Fruit fly (Drosophila melanogaster) whole organism, wandering third instar larva: ENCODE data around the gene ATPsyngamma.

Experiments used
- Abd-B ChIP-seq: fragments of >200 bp; optimal IDR thresholded peaks from 2 replicates; lab custom pipeline; 2017; ENCODE audit warnings: missing biosample characterization, missing genetic modification characterization
- CG32264 ChIP-seq: fragments of 200-800 bp; sonication (Bioruptor generic); optimal IDR thresholded peaks from 2 replicates; lab custom pipeline; 2016; ENCODE audit warnings: missing biosample characterization, missing genetic modification characterization
- CG9705 ChIP-seq: fragments of 200-800 bp; sonication (Bioruptor generic); optimal IDR thresholded peaks from 2 replicates; lab custom pipeline; 2018; ENCODE audit warnings: missing biosample characterization, mild to moderate bottlenecking, missing genetic modification characterization
- CrebA ChIP-seq: fragments of 200-800 bp; sonication (Bioruptor generic); optimal IDR thresholded peaks from 2 replicates; lab custom pipeline; 2016; ENCODE audit warnings: missing biosample characterization, mild to moderate bottlenecking, missing genetic modification characterization, borderline replicate concordance
- Dfd ChIP-seq: fragments of >200 bp; optimal IDR thresholded peaks from 2 replicates; lab custom pipeline; 2017; ENCODE audit warnings: missing biosample characterization, missing genetic modification characterization
- Dif ChIP-seq: fragments of 200-275, 200-300 bp; sonication (Bioruptor generic); optimal IDR thresholded peaks from 2 replicates; lab custom pipeline; 2018; ENCODE audit warnings: missing biosample characterization, missing genetic modification characterization; ENCODE audit not compliant: partially characterized antibody
- GATAd ChIP-seq: sonication (Bioruptor generic); optimal IDR thresholded peaks from 2 replicates; lab custom pipeline; 2016; ENCODE audit warnings: missing biosample characterization, missing genetic modification characterization
- HLH106 ChIP-seq: fragments of 200-800 bp; optimal IDR thresholded peaks from 3 replicates; lab custom pipeline; 2019; ENCODE audit warnings: missing biosample characterization, mild to moderate bottlenecking, missing genetic modification characterization, moderate library complexity
- Hnf4 ChIP-seq: fragments of 200-800 bp; sonication (Bioruptor generic); optimal IDR thresholded peaks from 2 replicates; lab custom pipeline; 2016; ENCODE audit warnings: missing biosample characterization, mild to moderate bottlenecking, missing genetic modification characterization
- Hr78 ChIP-seq: fragments of >200 bp; optimal IDR thresholded peaks from 2 replicates; lab custom pipeline; 2017; ENCODE audit warnings: missing biosample characterization, missing genetic modification characterization
- Hr83 ChIP-seq: fragments of 200-300 bp; sonication (Bioruptor generic); optimal IDR thresholded peaks from 2 replicates; lab custom pipeline; 2016; ENCODE audit warnings: missing biosample characterization, mild to moderate bottlenecking, missing genetic modification characterization, moderate library complexity; ENCODE audit not compliant: poor library complexity, severe bottlenecking
- Jra ChIP-seq: sonication (Bioruptor generic); optimal IDR thresholded peaks from 2 replicates; lab custom pipeline; 2016; ENCODE audit warnings: missing biosample characterization, missing genetic modification characterization
- Mio ChIP-seq: sonication (Bioruptor generic); optimal IDR thresholded peaks from 2 replicates; lab custom pipeline; 2016; ENCODE audit warnings: missing biosample characterization, missing genetic modification characterization
- Myc ChIP-seq: fragments of >200 bp; optimal IDR thresholded peaks from 2 replicates; lab custom pipeline; 2017
- N ChIP-seq: fragments of >200 bp; optimal IDR thresholded peaks from 2 replicates; lab custom pipeline; 2018; ENCODE audit warnings: missing biosample characterization, missing external identifiers, missing genetic modification characterization
- OdsH ChIP-seq: fragments of 200-800 bp; sonication (Bioruptor generic); optimal IDR thresholded peaks from 2 replicates; lab custom pipeline; 2016; ENCODE audit warnings: missing biosample characterization, mild to moderate bottlenecking, missing genetic modification characterization
- Rel ChIP-seq, 2 experiments: fragments of 200-800 bp; sonication (Bioruptor generic) in 1 of 2; optimal IDR thresholded peaks; 2 replicates in 1 of 2; 3 replicates in 1 of 2; lab custom pipeline; 2016 to 2019; ENCODE audit warnings: mild to moderate bottlenecking in 2 of 2, missing biosample characterization in 2 of 2, missing genetic modification characterization in 2 of 2, moderate library complexity in 1 of 2
- Sp1 ChIP-seq: fragments of 200-800 bp; sonication (Bioruptor generic); optimal IDR thresholded peaks from 3 replicates; lab custom pipeline; 2019; ENCODE audit warnings: missing biosample characterization, mild to moderate bottlenecking, missing genetic modification characterization, moderate library complexity
- Vsx2 ChIP-seq: fragments of 200-300, 225-300 bp; sonication (Bioruptor generic); optimal IDR thresholded peaks from 2 replicates; lab custom pipeline; 2018; ENCODE audit warnings: missing biosample characterization, missing genetic modification characterization; ENCODE audit not compliant: partially characterized antibody
- br ChIP-seq: fragments of 200-800 bp; sonication (Bioruptor generic); optimal IDR thresholded peaks from 2 replicates; lab custom pipeline; 2016; ENCODE audit warnings: missing biosample characterization, missing genetic modification characterization
- brk ChIP-seq: fragments of 200-800 bp; sonication (Bioruptor generic); optimal IDR thresholded peaks from 2 replicates; lab custom pipeline; 2016; ENCODE audit warnings: missing biosample characterization, mild to moderate bottlenecking, missing genetic modification characterization
- dl ChIP-seq, 2 experiments: fragments of 175-275, 200-275 bp in 1 of 2; fragments of 200-275 bp in 1 of 2; sonication (Bioruptor generic); optimal IDR thresholded peaks; lab custom pipeline; 2018; ENCODE audit warnings: mild to moderate bottlenecking in 2 of 2, missing biosample characterization in 2 of 2, missing genetic modification characterization in 2 of 2, moderate library complexity in 2 of 2; ENCODE audit not compliant: partially characterized antibody in 2 of 2, insufficient read depth in 1 of 2
- dmrt93B ChIP-seq: fragments of 200-800 bp; sonication (Bioruptor generic); optimal IDR thresholded peaks from 2 replicates; lab custom pipeline; 2018; ENCODE audit warnings: missing biosample characterization, mild to moderate bottlenecking, missing genetic modification characterization
- dsf ChIP-seq: sonication (Bioruptor generic); optimal IDR thresholded peaks from 2 replicates; lab custom pipeline; 2016; ENCODE audit warnings: missing biosample characterization, missing genetic modification characterization, borderline replicate concordance
- ey ChIP-seq: fragments of 200-800 bp; sonication (Bioruptor generic); optimal IDR thresholded peaks from 2 replicates; lab custom pipeline; 2016; ENCODE audit warnings: missing biosample characterization, missing genetic modification characterization
- foxo ChIP-seq, 2 experiments: fragments of 200-800 bp; sonication (Bioruptor generic); optimal IDR thresholded peaks; 2 replicates in 1 of 2; 3 replicates in 1 of 2; lab custom pipeline; 2016 to 2017; ENCODE audit warnings: missing biosample characterization in 2 of 2, missing genetic modification characterization in 2 of 2
- fru ChIP-seq: fragments of 200-800 bp; sonication (Bioruptor generic); optimal IDR thresholded peaks from 3 replicates; lab custom pipeline; 2016; ENCODE audit warnings: missing biosample characterization, mild to moderate bottlenecking, missing genetic modification characterization
- h ChIP-seq: fragments of 200-800 bp; sonication (Bioruptor generic); optimal IDR thresholded peaks from 3 replicates; lab custom pipeline; 2016; ENCODE audit warnings: missing biosample characterization, mild to moderate bottlenecking, missing genetic modification characterization
- jim ChIP-seq: fragments of 175-275, 200-325 bp; sonication (Bioruptor generic); optimal IDR thresholded peaks from 2 replicates; lab custom pipeline; 2016; ENCODE audit warnings: missing biosample characterization, mild to moderate bottlenecking, missing genetic modification characterization
- lola ChIP-seq: fragments of >200 bp; optimal IDR thresholded peaks from 2 replicates; lab custom pipeline; 2017; ENCODE audit warnings: missing biosample characterization, missing genetic modification characterization
- pan ChIP-seq: fragments of >200 bp; optimal IDR thresholded peaks from 2 replicates; lab custom pipeline; 2017
- psq ChIP-seq: fragments of 200-800 bp; sonication (Bioruptor generic); optimal IDR thresholded peaks from 3 replicates; lab custom pipeline; 2017; ENCODE audit warnings: missing biosample characterization, mild to moderate bottlenecking, missing genetic modification characterization, moderate library complexity
- rgr ChIP-seq: fragments of 200-800 bp; sonication (Bioruptor generic); optimal IDR thresholded peaks from 3 replicates; lab custom pipeline; 2016; ENCODE audit warnings: missing biosample characterization, mild to moderate bottlenecking, missing genetic modification characterization
- sage ChIP-seq: fragments of 200-800 bp; sonication (Bioruptor generic); optimal IDR thresholded peaks from 2 replicates; lab custom pipeline; 2016; ENCODE audit warnings: missing biosample characterization, mild to moderate bottlenecking, missing genetic modification characterization
- sv ChIP-seq: fragments of 200-800 bp; sonication (Bioruptor generic); optimal IDR thresholded peaks from 3 replicates; lab custom pipeline; 2016; ENCODE audit warnings: missing biosample characterization, missing genetic modification characterization
- tai ChIP-seq: sonication (Bioruptor generic); optimal IDR thresholded peaks from 2 replicates; lab custom pipeline; 2016; ENCODE audit warnings: missing biosample characterization, missing genetic modification characterization
- usp ChIP-seq: fragments of >200 bp; optimal IDR thresholded peaks from 2 replicates; lab custom pipeline; 2017; ENCODE audit warnings: missing biosample characterization, missing genetic modification characterization
- woc ChIP-seq: sonication (Bioruptor generic); optimal IDR thresholded peaks from 2 replicates; lab custom pipeline; 2016; ENCODE audit warnings: missing biosample characterization, mild to moderate bottlenecking, missing genetic modification characterization

The ATPsyngamma gene

DNA sequence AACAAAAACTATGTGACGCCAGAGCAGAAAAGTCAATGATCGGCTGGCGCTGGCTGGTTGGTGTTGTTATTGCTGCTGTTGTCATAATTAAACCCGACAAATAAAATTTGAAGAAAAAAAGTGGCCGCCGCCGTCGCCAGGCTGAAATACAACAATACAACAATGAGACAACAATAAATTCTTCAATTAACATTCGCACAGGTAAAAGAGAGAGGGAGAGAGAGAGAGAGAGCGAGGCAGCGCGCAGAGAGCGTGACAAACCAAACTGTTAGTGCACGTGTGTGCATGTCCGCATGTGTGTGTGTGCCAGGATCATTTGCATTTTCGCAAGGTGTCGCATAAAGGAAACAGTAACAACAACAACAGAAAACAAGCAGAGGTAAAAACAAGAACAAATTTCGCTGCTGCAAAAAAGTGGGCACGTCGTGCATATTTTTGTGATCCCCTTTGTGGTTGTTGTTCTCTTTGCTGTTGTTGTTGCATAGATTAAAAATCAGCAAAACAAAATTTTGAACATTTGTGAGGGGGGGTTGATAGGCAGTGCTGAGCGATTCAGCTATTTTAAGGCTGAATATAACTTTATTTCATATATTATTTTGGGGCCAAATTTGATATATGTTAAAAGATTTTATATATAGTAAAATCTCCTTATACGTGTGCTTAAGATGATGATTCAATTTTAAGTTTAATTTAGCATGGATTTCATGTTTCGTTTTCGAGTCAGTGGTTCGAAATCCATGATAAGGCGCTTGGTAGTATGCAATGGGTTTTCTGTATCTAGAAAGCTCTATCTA lies 15.5 kb upstream of the ATPsyngamma start:
- peak in 1 of 2 experiments; percentile 19 for TF ChIP-seq dl (GFP tag; optimal IDR thresholded peaks at IDR 0.05; lab: Kevin White, UChicago; ENCODE audit: insufficient read depth in 1 of 2, partially characterized antibody in 2 of 2)
- TF ChIP-seq Dif, result peak; percentile 45
- peak; percentile 8 for TF ChIP-seq Vsx2 (GFP tag; lab: Kevin White, UChicago)
- TF ChIP-seq usp (GFP tag; lab: Kevin White, UChicago), result no peak
- TF ChIP-seq woc (GFP tag; lab: Kevin White, UChicago), result peak; percentile 3
- no peak for TF ChIP-seq Rel (GFP tag; optimal IDR thresholded peaks at IDR 0.05; lab: Kevin White, UChicago)
- TF ChIP-seq Rel (tag; optimal IDR thresholded peaks at IDR 0.05; lab: Kevin White, UChicago), result peak; percentile 28
- no peak for TF ChIP-seq OdsH (GFP tag; lab: Kevin White, UChicago)
- TF ChIP-seq Myc (lab: Kevin White, UChicago), result peak; percentile 36

DNA sequence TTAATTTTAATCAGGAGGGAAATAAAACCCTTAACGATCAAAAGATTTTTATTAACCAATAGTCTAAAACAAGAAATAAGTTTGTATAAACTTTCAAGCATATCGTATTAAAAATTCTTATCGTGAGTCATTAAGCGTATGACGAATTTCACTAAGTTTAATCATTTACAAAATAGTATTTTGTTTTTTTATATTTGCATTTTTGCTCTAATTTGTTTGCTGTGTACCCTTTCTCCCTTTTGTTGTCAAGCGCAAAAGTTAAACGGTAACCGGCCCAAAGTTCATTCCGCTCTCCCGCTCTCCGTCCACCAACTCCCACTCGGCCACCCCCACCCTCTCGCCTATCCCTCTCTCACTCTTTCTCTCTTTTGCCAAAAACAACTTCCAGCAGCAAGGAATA lies 14.8 kb upstream of the ATPsyngamma start:
- TF ChIP-seq Abd-B (no peak), fru (no peak), CG32264 (GFP tag; lab: Kevin White, UChicago) (no peak), h (GFP tag; lab: Kevin White, UChicago) (peak; percentile 22), OdsH (GFP tag; lab: Kevin White, UChicago) (no peak), rgr (GFP tag; lab: Kevin White, UChicago) (peak; percentile 36), dmrt93B (GFP tag; lab: Kevin White, UChicago) (peak; percentile 5), Jra (no peak), Rel (GFP tag; optimal IDR thresholded peaks at IDR 0.05; lab: Kevin White, UChicago) (no peak), Rel (tag; optimal IDR thresholded peaks at IDR 0.05; lab: Kevin White, UChicago) (no peak), br (GFP tag; lab: Kevin White, UChicago) (no peak), brk (no peak), Dfd (GFP tag; lab: Kevin White, UChicago) (no peak), usp (GFP tag; lab: Kevin White, UChicago) (no peak), foxo (GFP tag; optimal IDR thresholded peaks at IDR 0.05; lab: Kevin White, UChicago) (peak in 1 of 2 experiments; percentile 50), Dif (no peak), CG9705 (GFP tag; lab: Kevin White, UChicago) (no peak), woc (GFP tag; lab: Kevin White, UChicago) (no peak), HLH106 (tag; lab: Kevin White, UChicago) (peak; percentile 66), sage (GFP tag; lab: Kevin White, UChicago) (no peak), N (GFP tag; lab: Kevin White, UChicago) (no peak), Hr83 (no peak), CrebA (GFP tag; lab: Kevin White, UChicago) (no peak), psq (GFP tag; lab: Kevin White, UChicago) (peak; percentile 21), Sp1 (GFP tag; lab: Kevin White, UChicago) (peak; percentile 52), lola (GFP tag; lab: Kevin White, UChicago) (no peak), jim (no peak), tai (GFP tag; lab: Kevin White, UChicago) (peak; percentile 50), sv (no peak), ey (peak; percentile 44), Hr78 (GFP tag; lab: Kevin White, UChicago) (no peak), Vsx2 (GFP tag; lab: Kevin White, UChicago) (no peak), dl (GFP tag; optimal IDR thresholded peaks at IDR 0.05; lab: Kevin White, UChicago; ENCODE audit: insufficient read depth in 1 of 2, partially characterized antibody in 2 of 2) (no peak), dsf (GFP tag; lab: Kevin White, UChicago) (no peak), Myc (lab: Kevin White, UChicago) (no peak), Hnf4 (GFP tag; lab: Kevin White, UChicago) (peak; percentile 58), pan (lab: Kevin White, UChicago) (no peak), GATAd (no peak), Mio (GFP tag; lab: Kevin White, UChicago) (no peak)
